Worm (Caenorhabditis elegans) whole organism, mixed stage, embryonic: ENCODE measurements around the gene F56C9.6.

Source experiments
- ces-1 ChIP-seq: fragments of 150-350 bp; optimal IDR thresholded peaks from 2 replicates; lab custom pipeline; 2014; ENCODE audit warnings: missing biosample characterization, missing genetic modification reagents, missing genetic modification characterization
- lsy-2 ChIP-seq: fragments of 150-350 bp; optimal IDR thresholded peaks from 2 replicates; lab custom pipeline; 2014; ENCODE audit warnings: missing biosample characterization, missing genetic modification characterization
- nhr-237 ChIP-seq: fragments of 150-350 bp; optimal IDR thresholded peaks from 2 replicates; lab custom pipeline; 2014; ENCODE audit warnings: missing biosample characterization, missing genetic modification characterization
- ztf-11 ChIP-seq: fragments of 150-350 bp; optimal IDR thresholded peaks from 2 replicates; lab custom pipeline; 2014; ENCODE audit warnings: missing biosample characterization, missing genetic modification characterization

ce11 chrIII:7322018-7322417, 11.4 kb upstream of the F56C9.6 start:
- TF ChIP-seq nhr-237 (tag; lab: Kevin White, UChicago) (no peak), ces-1 (no peak), ztf-11 (no peak), lsy-2 (tag; lab: Kevin White, UChicago) (no peak)
